Fruit fly (Drosophila melanogaster) whole organism, wandering third instar larva: ENCODE results near the gene Gr64b.

Source experiments
- Abd-B ChIP-seq: fragments of >200 bp; optimal IDR thresholded peaks from 2 replicates; lab custom pipeline; 2017; ENCODE audit warnings: missing biosample characterization, missing genetic modification characterization
- Dfd ChIP-seq: fragments of >200 bp; optimal IDR thresholded peaks from 2 replicates; lab custom pipeline; 2017; ENCODE audit warnings: missing biosample characterization, missing genetic modification characterization
- Hr78 ChIP-seq: fragments of >200 bp; optimal IDR thresholded peaks from 2 replicates; lab custom pipeline; 2017; ENCODE audit warnings: missing biosample characterization, missing genetic modification characterization
- Mio ChIP-seq: sonication (Bioruptor generic); optimal IDR thresholded peaks from 2 replicates; lab custom pipeline; 2016; ENCODE audit warnings: missing biosample characterization, missing genetic modification characterization
- Myc ChIP-seq: fragments of >200 bp; optimal IDR thresholded peaks from 2 replicates; lab custom pipeline; 2017
- OdsH ChIP-seq: fragments of 200-800 bp; sonication (Bioruptor generic); optimal IDR thresholded peaks from 2 replicates; lab custom pipeline; 2016; ENCODE audit warnings: missing biosample characterization, mild to moderate bottlenecking, missing genetic modification characterization
- brk ChIP-seq: fragments of 200-800 bp; sonication (Bioruptor generic); optimal IDR thresholded peaks from 2 replicates; lab custom pipeline; 2016; ENCODE audit warnings: missing biosample characterization, mild to moderate bottlenecking, missing genetic modification characterization
- h ChIP-seq: fragments of 200-800 bp; sonication (Bioruptor generic); optimal IDR thresholded peaks from 3 replicates; lab custom pipeline; 2016; ENCODE audit warnings: missing biosample characterization, mild to moderate bottlenecking, missing genetic modification characterization
- psq ChIP-seq: fragments of 200-800 bp; sonication (Bioruptor generic); optimal IDR thresholded peaks from 3 replicates; lab custom pipeline; 2017; ENCODE audit warnings: missing biosample characterization, mild to moderate bottlenecking, missing genetic modification characterization, moderate library complexity

DNA sequence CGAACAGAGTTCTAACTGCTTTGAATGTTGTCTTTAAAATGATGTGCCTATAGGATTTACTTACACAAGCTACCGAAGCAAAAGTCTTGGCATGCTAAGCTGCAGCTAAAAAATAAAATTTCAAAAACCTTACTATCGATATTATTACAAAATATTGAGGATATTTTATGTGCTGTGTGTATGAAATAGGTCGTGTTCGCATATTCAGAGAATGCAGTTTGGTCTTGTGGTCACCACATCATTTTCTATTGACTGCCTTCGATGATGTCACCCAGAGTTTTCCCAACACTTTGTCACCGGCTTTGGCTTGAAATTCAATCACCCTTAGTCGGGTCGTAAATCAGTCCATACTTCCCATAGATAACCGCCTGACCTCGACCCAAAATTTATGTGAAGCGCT, 19.2 kb downstream of the Gr64b start, which contains the start of gene Dpy-30L2:
- TF ChIP-seq brk (GFP tag; lab: Kevin White, UChicago) (no peak), Dfd (no peak), Myc (lab: Kevin White, UChicago) (no peak), Mio (GFP tag; lab: Kevin White, UChicago) (no peak), Abd-B (GFP tag; lab: Kevin White, UChicago) (no peak), Hr78 (no peak), OdsH (GFP tag; lab: Kevin White, UChicago) (no peak), h (GFP tag; lab: Kevin White, UChicago) (no peak), psq (no peak)
